Fruit fly (Drosophila melanogaster): Measurements from ENCODE around the gene CG11695.

dm6 chrX:11622649-11623425, 46.2 kb downstream of the CG11695 start:
- TF ChIP-seq Crg-1 (GFP tag; optimal IDR thresholded peaks at IDR 0.05) = peak; percentile 67
- no peak for TF ChIP-seq toe (GFP tag; optimal IDR thresholded peaks at IDR 0.05)
- TF ChIP-seq tj (GFP tag; optimal IDR thresholded peaks at IDR 0.05) = peak; percentile 97
- TF ChIP-seq CG7101 (tag; optimal IDR thresholded peaks at IDR 0.05) = peak; percentile 79
- peak; percentile 37 for TF ChIP-seq CG5204 (GFP tag; optimal IDR thresholded peaks at IDR 0.05)
- TF ChIP-seq bab1 (GFP tag; optimal IDR thresholded peaks at IDR 0.05) = peak; percentile 94
- TF ChIP-seq CG14711 (tag; optimal IDR thresholded peaks at IDR 0.05) = peak; percentile 87
- TF ChIP-seq kay (GFP tag; ENCODE audit: borderline replicate concordance) = peak; percentile 66
